Worm (Caenorhabditis elegans) whole organism, L3 larva: ENCODE data around the gene wht-7.

Experiments used
- ama-1 ChIP-seq: fragments of 150-350 bp; optimal IDR thresholded peaks from 2 replicates; lab custom pipeline; 2018
- egl-27 ChIP-seq: sonication (generic microtip); optimal IDR thresholded peaks from 4 replicates; lab custom pipeline; 2017; ENCODE audit warnings: missing biosample characterization, missing genetic modification reagents, missing genetic modification characterization
- nhr-11 ChIP-seq: fragments of 150-350 bp; optimal IDR thresholded peaks from 2 replicates; lab custom pipeline; 2014; ENCODE audit warnings: missing biosample characterization, missing genetic modification characterization
- nhr-76 ChIP-seq: fragments of 150-350 bp; sonication (generic microtip); optimal IDR thresholded peaks from 5 replicates; lab custom pipeline; 2014; ENCODE audit warnings: missing biosample characterization, missing genetic modification characterization
- pqm-1 ChIP-seq: fragments of 150-350 bp; optimal IDR thresholded peaks from 2 replicates; lab custom pipeline; 2017; ENCODE audit warnings: missing biosample characterization, missing genetic modification characterization, inconsistent platforms
- skn-1 ChIP-seq: fragments of 150-350 bp; optimal IDR thresholded peaks from 2 replicates; lab custom pipeline; 2014; ENCODE audit warnings: missing biosample characterization, missing genetic modification characterization
- snpc-4 ChIP-seq: fragments of 150-350 bp; optimal IDR thresholded peaks from 2 replicates; lab custom pipeline; 2014; ENCODE audit warnings: missing biosample characterization, missing genetic modification characterization
- unc-39 ChIP-seq: sonication (generic microtip); optimal IDR thresholded peaks from 4 replicates; lab custom pipeline; 2017; ENCODE audit warnings: missing biosample characterization, missing genetic modification characterization
- zag-1 ChIP-seq: fragments of 150-350 bp; optimal IDR thresholded peaks from 2 replicates; lab custom pipeline; 2014; ENCODE audit warnings: missing biosample characterization, missing genetic modification characterization

DNA sequence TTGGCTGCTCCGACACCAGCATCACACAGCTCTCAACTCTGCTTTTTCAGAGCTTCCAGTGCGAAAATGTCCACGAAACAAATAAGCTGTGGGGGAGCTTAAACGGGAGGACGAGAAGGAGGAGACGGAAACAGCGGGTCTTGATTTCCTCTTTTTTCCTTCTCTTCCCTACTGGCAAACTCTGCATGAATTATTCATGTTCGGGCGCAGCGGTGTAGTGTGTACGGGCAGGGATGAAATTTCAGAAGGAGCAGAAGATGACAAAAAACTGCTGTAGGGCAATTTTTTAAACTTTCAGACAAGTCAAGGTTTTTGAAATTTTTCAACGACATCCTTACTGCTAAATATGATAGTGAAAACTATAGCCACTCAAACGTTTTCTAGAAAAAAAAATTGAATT is 10.1 kb downstream of the wht-7 start:
- TF ChIP-seq zag-1 (tag; lab: Kevin White, UChicago) (no peak), snpc-4 (tag; lab: Kevin White, UChicago) (no peak), egl-27 (tag; lab: Kevin White, UChicago) (no peak), pqm-1 (tag; lab: Kevin White, UChicago) (no peak), unc-39 (tag; lab: Kevin White, UChicago) (no peak), nhr-11 (tag; lab: Kevin White, UChicago) (no peak), nhr-76 (no peak), skn-1 (tag; lab: Kevin White, UChicago) (no peak), ama-1 (lab: Kevin White, UChicago) (no peak)
